Worm (Caenorhabditis elegans): ENCODE results near the gene acdh-13.

ce11 chrIV:8510534-8510933, 11.9 kb upstream of the acdh-13 start, which contains the start of gene tag-77:
- TF ChIP-seq elt-2 (tag; optimal IDR thresholded peaks at IDR 0.05) (no peak), nhr-12 (tag; optimal IDR thresholded peaks at IDR 0.05) (no peak)

All from whole organism, L1 larva.